Worm (Caenorhabditis elegans): ENCODE data around the gene srt-27.

The srt-27 gene

DNA sequence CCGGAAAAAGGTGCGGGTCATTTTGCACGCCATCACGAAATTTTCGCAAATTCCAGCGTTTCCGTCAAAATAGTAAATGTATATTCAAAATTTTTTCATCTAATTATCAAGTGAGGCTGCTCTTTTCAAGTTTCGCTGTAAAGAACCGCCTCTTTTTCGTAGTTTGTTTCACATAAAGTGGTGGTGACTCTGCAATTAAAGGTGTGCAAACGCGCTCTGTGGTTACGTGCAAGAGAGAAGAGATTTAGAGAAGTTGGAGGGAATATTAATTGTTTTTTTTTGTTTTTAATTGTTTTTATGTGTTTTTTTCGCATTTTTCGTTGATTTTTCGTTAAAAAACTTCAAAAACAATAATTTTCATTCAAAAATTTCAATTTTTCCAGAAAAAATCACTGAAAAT, 48.1 kb downstream of the srt-27 start, which contains the start of gene W02G9.3 (continued):
- TF ChIP-seq ceh-2 (tag; optimal IDR thresholded peaks at IDR 0.05): peak; percentile 51
- no peak for TF ChIP-seq pax-1 (tag; optimal IDR thresholded peaks at IDR 0.05)
- TF ChIP-seq madf-2 (tag; optimal IDR thresholded peaks at IDR 0.05): no peak
- TF ChIP-seq dmd-4 (tag; optimal IDR thresholded peaks at IDR 0.05; ENCODE audit: borderline replicate concordance): peak; percentile 6
- TF ChIP-seq syd-9 (tag; optimal IDR thresholded peaks at IDR 0.05): no peak
- no peak for TF ChIP-seq che-1 (tag; optimal IDR thresholded peaks at IDR 0.05)
- TF ChIP-seq hlh-15 (tag; optimal IDR thresholded peaks at IDR 0.05): no peak
- TF ChIP-seq ceh-19 (GFP tag; optimal IDR thresholded peaks at IDR 0.05): no peak
- peak; percentile 51 for TF ChIP-seq ttx-3 (tag; optimal IDR thresholded peaks at IDR 0.05)
- TF ChIP-seq pag-3 (tag; optimal IDR thresholded peaks at IDR 0.05; ENCODE audit: borderline replicate concordance): no peak

DNA sequence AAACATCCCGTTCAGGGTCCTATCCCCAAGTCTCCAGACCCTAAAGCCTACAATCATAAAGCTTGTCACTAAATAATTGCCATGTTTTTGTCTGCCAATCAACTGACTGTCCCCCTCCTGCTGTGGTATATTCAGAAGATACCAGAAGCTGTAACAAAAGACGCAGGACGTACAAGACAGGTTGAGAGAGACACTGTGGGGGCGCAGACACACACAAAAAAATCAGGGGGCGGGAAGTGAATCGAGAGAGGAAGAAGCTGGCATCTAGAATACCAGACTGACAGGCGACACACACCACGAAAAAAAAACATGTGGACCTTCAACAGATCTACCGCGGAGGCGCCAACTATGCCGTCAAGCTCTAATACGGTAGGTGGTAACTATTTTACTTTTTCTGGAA, 49.5 kb downstream of the srt-27 start, which contains the start of gene kel-8:
kel-8 (plus strand) TSS at position 301 of the 400 bp plus-strand sequence.
- TF ChIP-seq ceh-30 (tag; optimal IDR thresholded peaks at IDR 0.05) (no peak), K02D7.2 (tag; optimal IDR thresholded peaks at IDR 0.05) (no peak), elt-2 (tag; optimal IDR thresholded peaks at IDR 0.05) (no peak), mec-3 (tag; optimal IDR thresholded peaks at IDR 0.05; ENCODE audit: borderline replicate concordance) (no peak), hlh-30 (tag; optimal IDR thresholded peaks at IDR 0.05; ENCODE audit: insufficient read depth) (no peak), nhr-11 (tag; optimal IDR thresholded peaks at IDR 0.05) (no peak)
